Worm (Caenorhabditis elegans): ENCODE results near the gene epg-4.

The epg-4 gene

ce11 chrIII:7203130-7203775, 21.3 kb downstream of the epg-4 start:
- TF ChIP-seq elt-3 (tag; optimal IDR thresholded peaks at IDR 0.05) (no peak), mab-5 (tag; optimal IDR thresholded peaks at IDR 0.05) (no peak), ceh-43 (GFP tag; optimal IDR thresholded peaks at IDR 0.05) (no peak), bed-3 (GFP tag; optimal IDR thresholded peaks at IDR 0.05) (no peak), lin-32 (GFP tag; optimal IDR thresholded peaks at IDR 0.05) (no peak), cnd-1 (tag; optimal IDR thresholded peaks at IDR 0.05) (no peak), ceh-39 (tag; optimal IDR thresholded peaks at IDR 0.05) (no peak), unc-39 (tag; optimal IDR thresholded peaks at IDR 0.05) (no peak), sem-2 (GFP tag; optimal IDR thresholded peaks at IDR 0.05) (no peak), M03D4.4 (tag; optimal IDR thresholded peaks at IDR 0.05) (no peak), nhr-28 (tag; optimal IDR thresholded peaks at IDR 0.05) (no peak), mls-2 (tag; optimal IDR thresholded peaks at IDR 0.05) (no peak)

DNA sequence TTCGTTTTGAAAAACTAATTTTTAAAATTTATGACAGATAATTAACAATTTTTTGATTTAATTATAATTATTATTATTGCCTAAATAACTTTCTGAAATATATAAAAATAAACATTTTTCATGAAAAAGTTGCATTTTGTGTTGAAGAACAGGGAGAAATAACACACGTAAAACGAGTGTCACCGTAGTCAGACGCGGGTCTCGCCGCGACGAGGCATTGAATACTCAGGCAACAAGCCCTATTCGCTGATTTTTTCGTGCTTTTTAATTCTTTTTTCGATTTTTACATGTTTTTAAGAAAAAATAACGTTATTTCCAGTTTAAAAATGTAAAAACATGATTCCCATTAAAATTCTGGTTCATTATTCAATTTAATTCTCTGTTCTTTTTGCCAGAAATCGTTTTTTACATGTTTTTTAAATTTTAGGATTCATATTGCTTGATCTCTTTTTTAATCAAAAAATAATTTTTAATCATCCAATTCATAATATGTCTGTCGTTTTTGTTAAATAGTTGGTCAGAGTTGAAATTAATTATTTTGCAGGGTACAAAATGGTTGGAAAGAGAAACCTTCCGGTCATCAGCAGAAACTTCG, 26.0 kb downstream of the epg-4 start, which contains the start of gene rpl-6:
Gene rpl-6, plus strand, starts transcription at position 545 of the 595 bp plus-strand sequence.
- TF ChIP-seq sptf-1 (tag; optimal IDR thresholded peaks at IDR 0.05) (peak; percentile 55), unc-120 (tag; optimal IDR thresholded peaks at IDR 0.05; ENCODE audit: poor library complexity, severe bottlenecking) (peak; percentile 67), nhr-237 (tag; optimal IDR thresholded peaks at IDR 0.05) (peak; percentile 89), lin-13 (tag; optimal IDR thresholded peaks at IDR 0.05) (peak; percentile 86), nhr-12 (tag; optimal IDR thresholded peaks at IDR 0.05) (no peak), ceh-83 (GFP tag; optimal IDR thresholded peaks at IDR 0.05) (no peak), lin-32 (GFP tag; optimal IDR thresholded peaks at IDR 0.05) (no peak), elt-1 (tag; optimal IDR thresholded peaks at IDR 0.05; ENCODE audit: borderline replicate concordance, insufficient read depth) (no peak), mep-1 (tag; optimal IDR thresholded peaks at IDR 0.05) (peak; percentile 99), tbx-8 (GFP tag; optimal IDR thresholded peaks at IDR 0.05) (no peak), unc-39 (tag; optimal IDR thresholded peaks at IDR 0.05) (no peak), hlh-1 (tag; optimal IDR thresholded peaks at IDR 0.05) (peak; percentile 50), drap-1 (GFP tag; optimal IDR thresholded peaks at IDR 0.05) (no peak), mls-2 (tag; optimal IDR thresholded peaks at IDR 0.05) (no peak), nhr-76 (tag; optimal IDR thresholded peaks at IDR 0.05) (no peak), ham-2 (GFP tag; optimal IDR thresholded peaks at IDR 0.05) (peak; percentile 52), elt-3 (tag; optimal IDR thresholded peaks at IDR 0.05) (no peak), M03D4.4 (tag; optimal IDR thresholded peaks at IDR 0.05) (no peak), ces-1 (GFP tag; optimal IDR thresholded peaks at IDR 0.05) (peak; percentile 64), unc-62 (GFP tag; optimal IDR thresholded peaks at IDR 0.05) (peak; percentile 1), ztf-11 (tag; optimal IDR thresholded peaks at IDR 0.05) (no peak), cnd-1 (tag; optimal IDR thresholded peaks at IDR 0.05) (no peak), ceh-39 (tag; optimal IDR thresholded peaks at IDR 0.05) (peak; percentile 75), pha-4 (tag; optimal IDR thresholded peaks at IDR 0.05) (peak; percentile 89), mab-5 (tag; optimal IDR thresholded peaks at IDR 0.05) (no peak), ceh-43 (GFP tag; optimal IDR thresholded peaks at IDR 0.05) (no peak), lsy-2 (tag; optimal IDR thresholded peaks at IDR 0.05) (peak; percentile 99)

DNA sequence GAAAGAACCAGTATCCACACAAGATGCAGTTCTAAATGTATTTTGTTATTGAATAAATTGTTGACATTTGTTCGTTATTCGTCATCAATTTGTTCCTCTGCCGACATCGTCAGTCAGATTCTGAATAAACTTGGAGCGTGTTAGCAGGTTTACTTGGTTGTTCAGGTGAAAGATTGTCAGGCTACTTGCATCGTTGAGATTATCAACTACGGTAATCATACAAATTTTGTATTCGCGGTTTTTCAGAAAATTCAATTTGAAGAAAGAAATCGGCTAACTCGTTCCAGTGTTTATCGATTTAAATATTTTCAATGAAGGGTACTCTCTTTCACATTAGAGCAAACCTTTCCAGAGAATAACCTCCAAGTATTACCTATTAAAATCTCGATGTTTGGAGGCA, 27.8 kb downstream of the epg-4 start, which contains the start of gene R151.2:
Gene R151.2, plus strand, starts transcription at position 247 of the 400 bp plus-strand sequence.
- no peak for TF ChIP-seq lin-13 (tag; optimal IDR thresholded peaks at IDR 0.05)
- TF ChIP-seq cnd-1 (tag; optimal IDR thresholded peaks at IDR 0.05), result no peak
- no peak for TF ChIP-seq sem-2 (GFP tag; optimal IDR thresholded peaks at IDR 0.05)
- no peak for TF ChIP-seq unc-39 (tag; optimal IDR thresholded peaks at IDR 0.05)
- TF ChIP-seq ceh-43 (GFP tag; optimal IDR thresholded peaks at IDR 0.05), result no peak
- no peak for TF ChIP-seq unc-62 (GFP tag; optimal IDR thresholded peaks at IDR 0.05)
- no peak for TF ChIP-seq mab-5 (tag; optimal IDR thresholded peaks at IDR 0.05)
- TF ChIP-seq lin-32 (GFP tag; optimal IDR thresholded peaks at IDR 0.05), result no peak
- TF ChIP-seq ztf-11 (tag; optimal IDR thresholded peaks at IDR 0.05), result no peak
- no peak for TF ChIP-seq hlh-1 (tag; optimal IDR thresholded peaks at IDR 0.05)
- no peak for TF ChIP-seq ceh-83 (GFP tag; optimal IDR thresholded peaks at IDR 0.05)
- TF ChIP-seq bed-3 (GFP tag; optimal IDR thresholded peaks at IDR 0.05), result no peak
- TF ChIP-seq flh-1 (GFP tag; optimal IDR thresholded peaks at IDR 0.05), result no peak
- TF ChIP-seq zip-8 (tag; optimal IDR thresholded peaks at IDR 0.05), result no peak
- no peak for TF ChIP-seq blmp-1 (tag; optimal IDR thresholded peaks at IDR 0.05)
- TF ChIP-seq pha-4 (tag; optimal IDR thresholded peaks at IDR 0.05), result no peak
- TF ChIP-seq snpc-4 (tag; optimal IDR thresholded peaks at IDR 0.05), result no peak
- TF ChIP-seq ham-2 (GFP tag; optimal IDR thresholded peaks at IDR 0.05), result no peak
